Fruit fly (Drosophila melanogaster): ENCODE data around the gene Cchl.

- TF ChIP-seq CG33017 (tag; optimal IDR thresholded peaks at IDR 0.05) (no peak), bab1 (GFP tag; optimal IDR thresholded peaks at IDR 0.05) (no peak), CG5204 (GFP tag; optimal IDR thresholded peaks at IDR 0.05) (no peak), CG7101 (tag; optimal IDR thresholded peaks at IDR 0.05) (no peak), kay (GFP tag; ENCODE audit: borderline replicate concordance) (peak; percentile 72), CG1620 (GFP tag; optimal IDR thresholded peaks at IDR 0.05) (no peak), CG7045 (GFP tag; optimal IDR thresholded peaks at IDR 0.05) (no peak), Crg-1 (GFP tag; optimal IDR thresholded peaks at IDR 0.05) (no peak), toe (GFP tag; optimal IDR thresholded peaks at IDR 0.05) (no peak), Hr96 (GFP tag; optimal IDR thresholded peaks at IDR 0.05) (no peak), ovo (GFP tag; optimal IDR thresholded peaks at IDR 0.05) (no peak), CG12768 (GFP tag; optimal IDR thresholded peaks at IDR 0.05) (no peak), Mnt (GFP tag; optimal IDR thresholded peaks at IDR 0.05) (no peak)
Observed at dm6 chr3R:22072553-22072952, 45.3 kb upstream of the Cchl start.

Data from whole organism, adult.